Fruit fly (Drosophila melanogaster) whole organism, pupa: ENCODE data around the gene jagn.

Experiments used
- CG10348 ChIP-seq: fragments of 200-800 bp; sonication (Bioruptor generic); IDR thresholded peaks from 2 replicates; pipeline ENCODE4 v1.3.6; 2022; ENCODE audit warnings: missing biosample characterization, missing genetic modification characterization
- CG12605 ChIP-seq: fragments of 200-800 bp; sonication (Bioruptor generic); IDR thresholded peaks from 2 replicates; pipeline ENCODE4 v1.3.6; 2022; ENCODE audit warnings: missing biosample characterization, missing genetic modification characterization
- CG13204 ChIP-seq: fragments of 200-800 bp; sonication (Bioruptor generic); optimal IDR thresholded peaks from 2 replicates; lab custom pipeline; 2018; ENCODE audit warnings: missing biosample characterization, mild to moderate bottlenecking, missing genetic modification characterization, moderate library complexity
- CG14655 ChIP-seq: fragments of 200-800 bp; sonication (Bioruptor generic); optimal IDR thresholded peaks from 3 replicates; lab custom pipeline; 2017; ENCODE audit warnings: mild to moderate bottlenecking, missing biosample characterization, missing genetic modification reagents, missing genetic modification characterization
- CG15710 ChIP-seq: fragments of 200-800 bp; sonication (Bioruptor generic); optimal IDR thresholded peaks from 2 replicates; lab custom pipeline; 2018; ENCODE audit warnings: missing biosample characterization, mild to moderate bottlenecking, missing genetic modification characterization, moderate library complexity
- CG17806 ChIP-seq: fragments of 200-800 bp; sonication (Bioruptor generic); optimal IDR thresholded peaks from 2 replicates; lab custom pipeline; 2018; ENCODE audit warnings: missing biosample characterization, mild to moderate bottlenecking, missing genetic modification characterization, moderate library complexity
- CG32121 ChIP-seq: fragments of 200-800 bp; sonication (Bioruptor generic); IDR thresholded peaks from 2 replicates; pipeline ENCODE4 v1.3.6; 2022; ENCODE audit warnings: missing biosample characterization, missing genetic modification characterization
- CG34367 ChIP-seq: fragments of 200-800 bp; sonication (Bioruptor generic); optimal IDR thresholded peaks from 2 replicates; lab custom pipeline; 2018; ENCODE audit warnings: missing biosample characterization, mild to moderate bottlenecking, missing genetic modification characterization
- CG4496 ChIP-seq: fragments of 200-800 bp; sonication (Bioruptor generic); IDR thresholded peaks from 3 replicates; pipeline ENCODE4 v1.3.6; 2022; ENCODE audit warnings: missing biosample characterization, missing genetic modification characterization
- CG8301 ChIP-seq: fragments of 200-800 bp; sonication (Bioruptor generic); optimal IDR thresholded peaks from 2 replicates; lab custom pipeline; 2018; ENCODE audit warnings: missing biosample characterization, mild to moderate bottlenecking, missing genetic modification characterization
- CG9948 ChIP-seq: fragments of 200-800 bp; sonication (Bioruptor generic); optimal IDR thresholded peaks from 2 replicates; lab custom pipeline; 2018; ENCODE audit warnings: missing biosample characterization, mild to moderate bottlenecking, missing genetic modification characterization, moderate library complexity
- D1 ChIP-seq: fragments of 200-800 bp; sonication (Bioruptor generic); optimal IDR thresholded peaks from 2 replicates; lab custom pipeline; 2018; ENCODE audit warnings: missing biosample characterization, mild to moderate bottlenecking, missing genetic modification characterization, moderate library complexity
- EcR ChIP-seq: fragments of 200-800 bp; sonication (Bioruptor generic); optimal IDR thresholded peaks from 3 replicates; lab custom pipeline; 2019; ENCODE audit warnings: missing biosample characterization, missing genetic modification characterization, mild to moderate bottlenecking, moderate library complexity, missing genetic modification reagents
- Ets98B ChIP-seq: fragments of 200-800 bp; sonication (Bioruptor generic); IDR thresholded peaks from 2 replicates; pipeline ENCODE4 v1.3.6; 2022; ENCODE audit warnings: missing biosample characterization, missing genetic modification characterization
- Pif1B ChIP-seq: fragments of 200-800 bp; sonication (Bioruptor generic); optimal IDR thresholded peaks from 3 replicates; lab custom pipeline; 2016; ENCODE audit warnings: missing biosample characterization, missing genetic modification characterization
- Snoo ChIP-seq: fragments of 200-800 bp; sonication (Bioruptor generic); optimal IDR thresholded peaks from 3 replicates; lab custom pipeline; 2017; ENCODE audit warnings: missing biosample characterization, mild to moderate bottlenecking, missing genetic modification characterization, inconsistent platforms
- fd96Ca ChIP-seq: fragments of 200-800 bp; sonication (Bioruptor generic); IDR thresholded peaks from 3 replicates; pipeline ENCODE4 v1.3.6; 2022; ENCODE audit warnings: missing biosample characterization, missing genetic modification characterization
- gl ChIP-seq: fragments of 200-800 bp; sonication (Bioruptor generic); optimal IDR thresholded peaks from 2 replicates; lab custom pipeline; 2018; ENCODE audit warnings: missing biosample characterization, mild to moderate bottlenecking, missing genetic modification characterization
- rn ChIP-seq: fragments of 200-800 bp; sonication (Bioruptor generic); IDR thresholded peaks from 2 replicates; pipeline ENCODE4 v1.3.6; 2022; ENCODE audit warnings: missing biosample characterization, missing genetic modification characterization

Gene jagn

dm6 chr3R:5742278-5743196 is 36.6 kb upstream of the jagn start, which contains the start of the genes Sym and Madm:
Sym (minus strand) TSS chr3R:5742476.
Madm (plus strand) TSS chr3R:5742510.
- TF ChIP-seq CG10348 (no peak), CG15710 (no peak), CG17806 (no peak), CG32121 (GFP tag; lab: Robert Waterston, UW) (no peak), CG9948 (tag; lab: Kevin White, UChicago) (no peak), CG34367 (tag; lab: Kevin White, UChicago) (no peak), CG12605 (GFP tag; lab: Robert Waterston, UW) (no peak)

dm6 chr3R:5746646-5747045 is 32.5 kb upstream of the jagn start:
- TF ChIP-seq CG32121 (GFP tag; lab: Robert Waterston, UW): no peak
- TF ChIP-seq Snoo (tag; lab: Kevin White, UChicago): no peak
- TF ChIP-seq CG13204 (GFP tag; lab: Kevin White, UChicago): no peak
- TF ChIP-seq D1 (tag; lab: Kevin White, UChicago): no peak

- TF ChIP-seq Snoo (tag; lab: Kevin White, UChicago) (no peak), CG32121 (GFP tag; lab: Robert Waterston, UW) (no peak), CG12605 (GFP tag; lab: Robert Waterston, UW) (no peak), D1 (tag; lab: Kevin White, UChicago) (no peak), fd96Ca (no peak), CG4496 (GFP tag; lab: Robert Waterston, UW) (no peak)
Observed at dm6 chr3R:5754594-5754993, 24.5 kb upstream of the jagn start, which contains the start of gene Dcps. Dcps (minus strand) TSS chr3R:5754774.

dm6 chr3R:5758624-5759209 is 20.4 kb upstream of the jagn start, which contains the start of gene Sec8:
Sec8 (minus strand) TSS chr3R:5758997.
- TF ChIP-seq CG4496 (GFP tag; lab: Robert Waterston, UW): 0 out of 3 replicates have a peak, but pooled peaks have one; percentile 33
- 0 out of 3 replicates have a peak, but pooled peaks have one; percentile 33 for TF ChIP-seq fd96Ca
- no peak for TF ChIP-seq CG14655 (GFP tag; lab: Kevin White, UChicago)
- no peak for TF ChIP-seq CG10348
- no peak for TF ChIP-seq gl (tag; lab: Kevin White, UChicago)
- no peak for TF ChIP-seq Pif1B (GFP tag; lab: Kevin White, UChicago)
- TF ChIP-seq CG17806: no peak
- TF ChIP-seq CG9948 (tag; lab: Kevin White, UChicago): no peak
- no peak for TF ChIP-seq CG34367 (tag; lab: Kevin White, UChicago)

- TF ChIP-seq CG8301 (tag; lab: Kevin White, UChicago) (no peak), fd96Ca (no peak)
Observed at dm6 chr3R:5760980-5761379, 18.1 kb upstream of the jagn start.

- TF ChIP-seq CG4496 (GFP tag; lab: Robert Waterston, UW): 0 out of 3 replicates have a peak, but pooled peaks have one; percentile 39
- TF ChIP-seq CG32121 (GFP tag; lab: Robert Waterston, UW): no peak
- no peak for TF ChIP-seq CG9948 (tag; lab: Kevin White, UChicago)
- TF ChIP-seq CG10348: no peak
- TF ChIP-seq CG12605 (GFP tag; lab: Robert Waterston, UW): no peak
Observed at dm6 chr3R:5771614-5772202, 7.4 kb upstream of the jagn start.

dm6 chr3R:5772433-5772832 is 6.7 kb upstream of the jagn start:
- TF ChIP-seq CG4496 (GFP tag; lab: Robert Waterston, UW) (0 out of 3 replicates have a peak, but pooled peaks have one; percentile 25), Ets98B (GFP tag; lab: Robert Waterston, UW) (no peak)

dm6 chr3R:5780976-5781375 is 1.9 kb downstream of the jagn start, which contains the start of gene CG2082:
CG2082 (minus strand) TSS chr3R:5781076.
- TF ChIP-seq rn (no peak), EcR (no peak), Ets98B (GFP tag; lab: Robert Waterston, UW) (no peak), CG12605 (GFP tag; lab: Robert Waterston, UW) (no peak), CG8301 (tag; lab: Kevin White, UChicago) (no peak)
